Worm (Caenorhabditis elegans) whole organism, late embryonic: ENCODE measurements around the gene K08E5.5.

ENCODE experiments used
- K09A11.1 ChIP-seq: sonication (generic microtip); optimal IDR thresholded peaks from 2 replicates; lab custom pipeline; 2017; ENCODE audit warnings: antibody characterized with exemption, mild to moderate bottlenecking, missing genetic modification characterization, missing compliant biosample characterization; ENCODE audit not compliant: insufficient read depth
- Y22D7AL.16 ChIP-seq: sonication (generic microtip); optimal IDR thresholded peaks from 2 replicates; lab custom pipeline; 2016; ENCODE audit warnings: missing genetic modification characterization, missing compliant biosample characterization
- ahr-1 ChIP-seq: sonication (generic microtip); optimal IDR thresholded peaks from 2 replicates; lab custom pipeline; 2016; ENCODE audit warnings: missing genetic modification characterization, missing compliant biosample characterization
- ceh-34 ChIP-seq: sonication (generic microtip); optimal IDR thresholded peaks from 2 replicates; lab custom pipeline; 2016; ENCODE audit warnings: mild to moderate bottlenecking, missing genetic modification characterization, missing compliant biosample characterization
- ceh-48 ChIP-seq: sonication (generic microtip); optimal IDR thresholded peaks from 2 replicates; lab custom pipeline; 2016; ENCODE audit warnings: missing genetic modification characterization, inconsistent platforms, missing compliant biosample characterization
- ceh-9 ChIP-seq: sonication (generic microtip); optimal IDR thresholded peaks from 2 replicates; lab custom pipeline; 2016; ENCODE audit warnings: mild to moderate bottlenecking, missing genetic modification characterization, inconsistent platforms, missing compliant biosample characterization
- dmd-4 ChIP-seq: sonication (generic microtip); optimal IDR thresholded peaks from 2 replicates; lab custom pipeline; 2016; ENCODE audit warnings: borderline replicate concordance, missing genetic modification characterization, missing compliant biosample characterization
- elt-2 ChIP-seq: sonication (generic microtip); optimal IDR thresholded peaks from 2 replicates; lab custom pipeline; 2016; ENCODE audit warnings: missing genetic modification reagents, missing genetic modification characterization, missing compliant biosample characterization
- ets-4 ChIP-seq: sonication (generic microtip); optimal IDR thresholded peaks from 2 replicates; lab custom pipeline; 2016; ENCODE audit warnings: missing genetic modification characterization, missing compliant biosample characterization
- eyg-1 ChIP-seq: sonication (generic microtip); optimal IDR thresholded peaks from 2 replicates; lab custom pipeline; 2016; ENCODE audit warnings: missing genotype, missing genetic modification characterization, missing compliant biosample characterization
- hlh-30 ChIP-seq: sonication (generic microtip); optimal IDR thresholded peaks from 2 replicates; lab custom pipeline; 2017; ENCODE audit warnings: antibody characterized with exemption, missing genetic modification characterization, missing compliant biosample characterization; ENCODE audit not compliant: insufficient read depth
- lim-6 ChIP-seq: sonication (generic microtip); optimal IDR thresholded peaks from 2 replicates; lab custom pipeline; 2016; ENCODE audit warnings: missing genetic modification characterization, missing compliant biosample characterization
- nhr-232 ChIP-seq: sonication (generic microtip); optimal IDR thresholded peaks from 2 replicates; lab custom pipeline; 2016; ENCODE audit warnings: missing genetic modification characterization, missing compliant biosample characterization
- npax-4 ChIP-seq: sonication (generic microtip); optimal IDR thresholded peaks from 2 replicates; lab custom pipeline; 2016; ENCODE audit warnings: missing genetic modification characterization, missing compliant biosample characterization
- odd-2 ChIP-seq: sonication (generic microtip); optimal IDR thresholded peaks from 2 replicates; lab custom pipeline; 2017; ENCODE audit warnings: antibody characterized with exemption, mild to moderate bottlenecking, missing genetic modification characterization, missing compliant biosample characterization
- pax-1 ChIP-seq: fragments of 150-350 bp; optimal IDR thresholded peaks from 2 replicates; lab custom pipeline; 2014; ENCODE audit warnings: missing biosample characterization, missing genetic modification characterization
- pha-2 ChIP-seq: sonication (generic microtip); optimal IDR thresholded peaks from 2 replicates; lab custom pipeline; 2017; ENCODE audit warnings: mild to moderate bottlenecking, missing genetic modification characterization, missing compliant biosample characterization
- pha-4 ChIP-seq: fragments of 150-350 bp; optimal IDR thresholded peaks from 2 replicates; lab custom pipeline; 2018; ENCODE audit warnings: missing biosample characterization, missing genetic modification reagents, missing genetic modification characterization
- pros-1 ChIP-seq: fragments of 150-350 bp; optimal IDR thresholded peaks from 2 replicates; lab custom pipeline; 2014; ENCODE audit warnings: missing biosample characterization, missing genetic modification reagents, missing genetic modification characterization
- ref-2 ChIP-seq: sonication (generic microtip); optimal IDR thresholded peaks from 2 replicates; lab custom pipeline; 2016; ENCODE audit warnings: missing genetic modification characterization, missing compliant biosample characterization
- syd-9 ChIP-seq: sonication (generic microtip); optimal IDR thresholded peaks from 2 replicates; lab custom pipeline; 2016; ENCODE audit warnings: mild to moderate bottlenecking, missing genetic modification characterization, moderate library complexity, missing compliant biosample characterization
- unc-42 ChIP-seq: sonication (generic microtip); optimal IDR thresholded peaks from 2 replicates; lab custom pipeline; 2016; ENCODE audit warnings: missing genotype, missing genetic modification characterization, missing compliant biosample characterization

The K08E5.5 gene

DNA sequence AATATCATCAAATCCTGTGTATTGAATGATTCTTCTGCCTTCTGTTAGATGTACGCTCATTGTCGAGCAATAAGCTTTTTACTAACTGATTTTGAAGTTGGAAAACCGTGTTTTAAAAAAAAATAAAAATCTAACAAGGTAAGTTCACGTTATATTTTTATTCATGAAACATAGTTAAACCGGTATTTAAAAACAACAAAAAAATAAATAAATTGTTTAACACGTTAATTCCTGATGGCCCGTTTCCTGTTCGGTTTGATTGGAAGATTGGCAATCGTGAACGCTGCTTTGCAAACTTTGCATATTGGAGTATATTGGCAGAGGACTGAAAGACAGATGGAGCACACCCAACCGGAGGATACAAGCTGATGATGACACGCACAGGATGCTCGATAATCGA lies 41.5 kb downstream of the K08E5.5 start, which contains the start of gene ZK1128.3:
Gene ZK1128.3 (minus strand): TSS at position 101 of the 400 bp plus-strand sequence.
- TF ChIP-seq hlh-30 (tag; lab: Kevin White, UChicago) (no peak), ref-2 (tag; lab: Kevin White, UChicago) (no peak), unc-42 (tag; lab: Kevin White, UChicago) (no peak), pax-1 (tag; lab: Kevin White, UChicago) (no peak), syd-9 (no peak), ets-4 (tag; lab: Kevin White, UChicago) (no peak), elt-2 (no peak), odd-2 (tag; lab: Kevin White, UChicago) (no peak), ceh-34 (no peak), ahr-1 (tag; lab: Kevin White, UChicago) (no peak), pros-1 (tag; lab: Kevin White, UChicago) (no peak), pha-2 (tag; lab: Kevin White, UChicago) (no peak)

DNA sequence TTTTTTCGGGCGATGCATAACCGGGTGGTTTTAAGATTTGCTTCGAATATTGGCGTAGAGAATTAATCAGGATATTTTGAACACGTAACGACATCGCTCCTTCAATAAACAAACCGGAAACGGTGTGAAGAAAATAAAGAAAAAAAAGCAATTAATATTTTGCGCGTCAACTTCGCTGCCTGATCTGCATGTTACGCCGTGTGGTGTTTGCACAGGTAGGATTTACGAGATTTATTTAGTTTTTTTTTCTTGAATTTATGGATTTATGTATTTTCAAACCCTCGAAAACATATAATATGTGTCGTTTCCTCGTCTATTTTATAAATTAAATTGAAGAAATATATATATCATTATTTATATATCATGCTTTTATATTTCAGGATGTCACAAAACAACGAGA lies 45.6 kb downstream of the K08E5.5 start, which contains the start of the genes ZK1128.1 and mett-10:
Gene ZK1128.1 (minus strand): TSS at position 99 of the 400 bp plus-strand sequence.
Gene mett-10 (plus strand): TSS at position 375 of the 400 bp plus-strand sequence.
- no peak for TF ChIP-seq K09A11.1 (tag; lab: Kevin White, UChicago)
- peak; percentile 13 for TF ChIP-seq unc-42 (tag; lab: Kevin White, UChicago)

DNA sequence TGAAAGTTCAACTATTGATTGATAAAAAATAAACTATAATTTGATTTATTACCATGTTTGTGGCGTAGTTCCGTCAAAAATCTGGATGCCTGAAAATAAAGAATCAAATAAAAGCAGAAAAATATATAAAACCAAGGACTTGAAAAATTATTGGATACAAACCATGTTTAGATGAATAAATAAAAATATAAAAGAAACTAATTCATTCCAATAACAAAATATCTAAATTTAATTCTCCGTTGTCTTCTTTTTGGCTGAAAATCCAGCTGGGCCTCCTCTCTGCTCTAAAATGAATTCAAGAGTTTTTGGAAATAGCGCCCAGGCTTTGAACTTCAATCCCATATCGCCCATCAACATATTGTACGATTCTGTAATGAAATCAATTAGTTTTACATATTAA lies 47.3 kb downstream of the K08E5.5 start, which contains the start of gene vps-29:
Gene vps-29 (minus strand): TSS at position 101 of the 400 bp plus-strand sequence.
- TF ChIP-seq lim-6 (tag; lab: Kevin White, UChicago) (no peak), npax-4 (tag; lab: Kevin White, UChicago) (no peak), ceh-48 (tag; lab: Kevin White, UChicago) (no peak), Y22D7AL.16 (tag; lab: Kevin White, UChicago) (no peak), K09A11.1 (tag; lab: Kevin White, UChicago) (no peak), ceh-9 (no peak), dmd-4 (no peak), eyg-1 (tag; lab: Kevin White, UChicago) (no peak), pha-4 (tag; lab: Kevin White, UChicago) (no peak), nhr-232 (no peak)
